Worm (Caenorhabditis elegans) whole organism, young adult: Measurements from ENCODE around the gene clik-2.

Experiments used
- B0261.1 ChIP-seq: sonication (generic microtip); optimal IDR thresholded peaks from 2 replicates; lab custom pipeline; 2016; ENCODE audit warnings: mild to moderate bottlenecking, missing genetic modification characterization, moderate library complexity, missing compliant biosample characterization
- B0336.3 ChIP-seq: fragments of 200-800 bp; sonication (Bioruptor generic); IDR thresholded peaks from 2 replicates; pipeline ENCODE4 v1.3.6; 2022; ENCODE audit warnings: missing genetic modification characterization, missing compliant biosample characterization
- F10E7.11 ChIP-seq: sonication (generic microtip); optimal IDR thresholded peaks from 2 replicates; lab custom pipeline; 2017; ENCODE audit warnings: mild to moderate bottlenecking, missing genetic modification characterization, moderate library complexity, missing compliant biosample characterization
- F49E8.2 ChIP-seq: sonication (generic microtip); optimal IDR thresholded peaks from 3 replicates; lab custom pipeline; 2017; ENCODE audit warnings: missing genetic modification characterization, mild to moderate bottlenecking, missing compliant biosample characterization, antibody characterized with exemption, moderate library complexity; ENCODE audit not compliant: insufficient read depth
- F55B11.4 ChIP-seq: sonication (generic microtip); optimal IDR thresholded peaks from 2 replicates; lab custom pipeline; 2016; ENCODE audit warnings: missing compliant biosample characterization, missing genetic modification characterization, borderline replicate concordance; ENCODE audit not compliant: insufficient read depth
- T07F8.4 ChIP-seq: sonication (generic microtip); optimal IDR thresholded peaks from 2 replicates; lab custom pipeline; 2016; ENCODE audit warnings: mild to moderate bottlenecking, missing genetic modification characterization, moderate library complexity, missing compliant biosample characterization
- T26A5.8 ChIP-seq: sonication (generic microtip); optimal IDR thresholded peaks from 2 replicates; lab custom pipeline; 2016; ENCODE audit warnings: missing genetic modification characterization, missing compliant biosample characterization
- Y56A3A.18 ChIP-seq: fragments of 200-800 bp; sonication (Bioruptor generic); IDR thresholded peaks from 2 replicates; pipeline ENCODE4 v1.3.6; 2022; ENCODE audit warnings: missing genetic modification reagents, missing genetic modification characterization, missing compliant biosample characterization
- ama-1 ChIP-seq, 3 experiments: fragments of 150-350 bp in 1 of 3; sonication (generic microtip) in 2 of 3; optimal IDR thresholded peaks; 2 replicates each; lab custom pipeline; 2014 to 2018; ENCODE audit warnings: missing biosample characterization in 2 of 3, missing genetic modification characterization in 2 of 3, missing genetic modification reagents in 2 of 3
- aptf-3 ChIP-seq: fragments of 200-800 bp; sonication (Bioruptor generic); IDR thresholded peaks from 2 replicates; pipeline ENCODE4 v1.3.6; 2022; ENCODE audit warnings: missing genetic modification characterization, missing compliant biosample characterization
- cebp-1 ChIP-seq, 2 experiments: fragments of 200-800 bp in 1 of 2; sonication (Bioruptor generic) in 1 of 2; sonication (generic microtip) in 1 of 2; IDR thresholded peaks in 1 of 2; optimal IDR thresholded peaks in 1 of 2; 2 replicates each; pipeline versions ENCODE4 v1.3.6 to Lab custom; 2017 to 2022; ENCODE audit warnings: missing compliant biosample characterization in 2 of 2, missing genetic modification characterization in 2 of 2, mild to moderate bottlenecking in 1 of 2, missing genetic modification reagents in 1 of 2, moderate library complexity in 1 of 2
- ceh-91 ChIP-seq: fragments of 200-800 bp; sonication (Bioruptor generic); IDR thresholded peaks from 2 replicates; pipeline ENCODE4 v1.3.6; 2022; ENCODE audit warnings: missing genetic modification reagents, missing genetic modification characterization, missing compliant biosample characterization
- dox-1 ChIP-seq: fragments of 200-800 bp; sonication (Bioruptor generic); IDR thresholded peaks from 2 replicates; pipeline ENCODE4 v1.3.6; 2022; ENCODE audit warnings: missing genetic modification reagents, missing genetic modification characterization, missing compliant biosample characterization
- dpl-1 ChIP-seq: fragments of 150-350 bp; optimal IDR thresholded peaks from 2 replicates; lab custom pipeline; 2014; ENCODE audit warnings: missing biosample characterization, missing genetic modification reagents, missing genetic modification characterization
- hsf-1 ChIP-seq: fragments of 200-800 bp; sonication (Bioruptor generic); IDR thresholded peaks from 2 replicates; pipeline ENCODE4 v1.3.6; 2022; ENCODE audit warnings: missing genetic modification reagents, missing genetic modification characterization, missing compliant biosample characterization
- let-526 ChIP-seq: fragments of 200-800 bp; sonication (Bioruptor generic); IDR thresholded peaks from 2 replicates; pipeline ENCODE4 v1.3.6; 2022; ENCODE audit warnings: missing genetic modification reagents, missing genetic modification characterization, missing compliant biosample characterization
- lin-26 ChIP-seq: fragments of 200-800 bp; sonication (Bioruptor generic); IDR thresholded peaks from 2 replicates; pipeline ENCODE4 v1.3.6; 2022; ENCODE audit warnings: missing genetic modification reagents, missing genetic modification characterization, missing compliant biosample characterization
- madf-3 ChIP-seq: fragments of 200-800 bp; sonication (Bioruptor generic); IDR thresholded peaks from 2 replicates; pipeline ENCODE4 v1.3.6; 2022; ENCODE audit warnings: missing genetic modification reagents, missing genetic modification characterization, missing compliant biosample characterization
- nfya-2 ChIP-seq: fragments of 200-800 bp; sonication (Bioruptor generic); IDR thresholded peaks from 2 replicates; pipeline ENCODE4 v1.3.6; 2022; ENCODE audit warnings: missing genetic modification reagents, missing genetic modification characterization, missing compliant biosample characterization
- nhr-80 ChIP-seq: sonication (generic microtip); optimal IDR thresholded peaks from 2 replicates; lab custom pipeline; 2016; ENCODE audit warnings: missing genetic modification characterization, missing compliant biosample characterization
- repo-1 ChIP-seq: sonication (generic microtip); optimal IDR thresholded peaks from 2 replicates; lab custom pipeline; 2017; ENCODE audit warnings: mild to moderate bottlenecking, missing genetic modification characterization, missing compliant biosample characterization
- sptf-2 ChIP-seq: fragments of 200-800 bp; sonication (Bioruptor generic); optimal IDR thresholded peaks from 2 replicates; lab custom pipeline; 2018; ENCODE audit warnings: mild to moderate bottlenecking, missing genetic modification characterization, missing compliant biosample characterization
- tbx-9 ChIP-seq: sonication (generic microtip); optimal IDR thresholded peaks from 2 replicates; lab custom pipeline; 2016; ENCODE audit warnings: borderline replicate concordance, missing genetic modification characterization, inconsistent platforms, missing compliant biosample characterization
- tlf-1 ChIP-seq: fragments of 200-800 bp; sonication (Bioruptor generic); optimal IDR thresholded peaks from 2 replicates; lab custom pipeline; 2018; ENCODE audit warnings: mild to moderate bottlenecking, missing genetic modification characterization, missing compliant biosample characterization
- unc-62 ChIP-seq: fragments of 150-350 bp; optimal IDR thresholded peaks from 2 replicates; lab custom pipeline; 2014; ENCODE audit warnings: missing biosample characterization, missing genetic modification reagents, missing genetic modification characterization
- zfh-2 ChIP-seq: fragments of 200-800 bp; sonication (Bioruptor generic); conservative IDR thresholded peaks from 2 replicates; pipeline ENCODE4 v1.3.6; 2022; ENCODE audit warnings: missing genetic modification reagents, missing genetic modification characterization, missing compliant biosample characterization
- zim-3 ChIP-seq: sonication (generic microtip); optimal IDR thresholded peaks from 2 replicates; lab custom pipeline; 2017; ENCODE audit warnings: mild to moderate bottlenecking, missing genetic modification characterization, moderate library complexity, missing compliant biosample characterization
- ztf-22 ChIP-seq: fragments of 200-800 bp; sonication (Bioruptor generic); optimal IDR thresholded peaks from 2 replicates; lab custom pipeline; 2018; ENCODE audit warnings: mild to moderate bottlenecking, missing genetic modification characterization, moderate library complexity, missing compliant biosample characterization
- ztf-28 ChIP-seq: fragments of 200-800 bp; sonication (Bioruptor generic); IDR thresholded peaks from 2 replicates; pipeline ENCODE4 v1.3.6; 2022; ENCODE audit warnings: missing genetic modification reagents, missing genetic modification characterization, missing compliant biosample characterization

clik-2 gene

DNA sequence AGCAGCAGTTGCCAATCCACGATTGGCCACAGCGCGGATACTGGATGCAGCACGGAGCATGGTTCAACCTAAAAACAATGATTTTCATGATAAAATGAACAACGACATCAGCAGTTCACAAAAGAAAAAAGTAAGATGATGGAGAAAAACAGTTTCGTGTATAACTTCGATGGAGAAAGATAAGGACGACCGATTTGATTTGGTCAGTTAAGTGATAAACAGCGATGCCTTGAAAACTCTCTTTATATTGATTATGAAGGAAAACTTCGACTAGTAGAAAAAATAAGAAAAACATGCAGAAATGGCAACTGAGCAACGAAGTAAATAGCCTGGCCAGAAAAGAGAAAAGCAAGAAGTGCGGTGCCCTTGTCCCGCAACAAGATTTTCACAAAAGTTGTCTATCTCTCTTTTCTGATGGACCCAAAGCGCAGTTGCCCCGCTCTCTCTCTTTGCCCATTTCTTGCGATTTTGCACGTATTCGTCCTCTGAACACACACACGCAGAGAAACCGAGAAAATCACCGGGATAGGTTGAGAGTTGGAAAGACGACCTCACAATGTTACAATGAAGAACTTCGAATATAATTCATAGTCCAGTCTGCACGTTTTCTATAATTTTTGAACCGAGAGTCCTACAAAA is 28.0 kb downstream of the clik-2 start, which contains the start of gene pcca-1:
pcca-1 (minus strand) TSS at position 68 of the 639 bp plus-strand sequence.
- TF ChIP-seq aptf-3 (GFP tag; lab: Robert Waterston, UW) (no peak), ama-1 (optimal IDR thresholded peaks at IDR 0.05; lab: Kevin White, UChicago) (peak; percentile 32), ama-1 (GFP tag; optimal IDR thresholded peaks at IDR 0.05; lab: Kevin White, UChicago) (no peak), nhr-80 (tag; lab: Kevin White, UChicago) (peak; percentile 13)
- TF ChIP-seq, all 124 proteins: peak for 2

DNA sequence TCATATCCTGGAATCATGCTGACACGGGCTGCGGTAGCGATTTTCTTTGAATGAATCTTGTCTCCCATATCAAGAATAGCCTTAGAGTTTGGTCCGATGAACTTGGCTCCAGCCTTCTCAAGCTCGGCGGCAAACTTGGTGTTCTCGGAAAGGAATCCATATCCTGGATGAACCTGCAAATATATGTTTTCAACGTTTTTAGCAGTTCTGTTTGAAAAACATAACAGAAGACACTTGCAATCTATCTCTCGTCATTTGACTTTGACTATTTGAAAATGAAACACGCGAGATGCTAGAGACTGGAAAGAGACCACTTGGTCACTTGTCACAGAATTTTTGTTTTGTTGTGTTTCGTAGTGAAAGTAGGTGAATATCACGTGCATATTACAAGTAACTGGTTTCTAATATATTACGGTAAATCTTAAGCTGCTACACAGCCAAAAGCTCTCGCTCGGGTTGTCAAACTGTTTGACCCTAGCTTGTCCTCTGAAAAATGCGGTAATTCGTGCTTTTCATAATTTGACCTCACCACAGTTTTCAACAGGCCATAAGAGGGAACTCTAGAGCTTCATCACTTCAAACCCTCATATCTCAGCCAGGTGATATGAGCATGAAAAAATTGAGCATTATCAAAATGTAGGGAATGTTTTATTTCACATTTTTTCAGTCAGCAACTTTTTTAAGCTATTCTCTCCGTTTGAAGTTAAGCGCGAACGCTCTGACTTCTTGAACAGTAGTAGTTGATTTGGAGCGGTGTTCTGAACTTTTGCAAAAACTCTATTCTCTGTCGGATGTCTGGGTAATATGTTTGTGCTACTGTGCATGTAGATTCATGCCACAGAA is 29.2 kb downstream of the clik-2 start:
- TF ChIP-seq F10E7.11 (tag; lab: Kevin White, UChicago), result no peak
- TF ChIP-seq lin-26 (GFP tag; lab: Robert Waterston, UW), result 0 out of 2 replicates have a peak, but pooled peaks have one; percentile 62
- TF ChIP-seq, all 124 proteins: peak for 1

DNA sequence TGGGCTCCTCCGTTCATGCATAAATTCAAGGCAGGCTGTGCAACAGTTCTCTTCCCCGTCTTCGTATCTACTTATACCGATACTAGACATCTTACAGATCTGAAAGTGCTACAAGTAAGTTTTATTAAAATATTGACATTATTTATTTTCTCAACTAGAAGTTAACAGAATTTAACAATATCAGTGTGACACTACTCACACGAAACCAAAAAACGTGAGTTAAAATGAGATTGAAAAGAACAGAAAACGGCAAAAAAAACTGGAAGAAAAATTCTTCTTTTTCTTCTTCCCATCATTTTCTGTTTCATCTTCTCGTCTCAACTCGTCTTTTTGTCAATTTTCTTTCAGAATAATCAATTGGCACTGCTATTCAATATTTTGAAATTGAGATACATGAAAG is 32.1 kb downstream of the clik-2 start, which contains the start of gene F27D9.12:
F27D9.12 (minus strand) TSS at position 101 of the 400 bp plus-strand sequence.
- no peak for TF ChIP-seq T07F8.4 (tag; lab: Kevin White, UChicago)
- TF ChIP-seq repo-1, result peak; percentile 22

DNA sequence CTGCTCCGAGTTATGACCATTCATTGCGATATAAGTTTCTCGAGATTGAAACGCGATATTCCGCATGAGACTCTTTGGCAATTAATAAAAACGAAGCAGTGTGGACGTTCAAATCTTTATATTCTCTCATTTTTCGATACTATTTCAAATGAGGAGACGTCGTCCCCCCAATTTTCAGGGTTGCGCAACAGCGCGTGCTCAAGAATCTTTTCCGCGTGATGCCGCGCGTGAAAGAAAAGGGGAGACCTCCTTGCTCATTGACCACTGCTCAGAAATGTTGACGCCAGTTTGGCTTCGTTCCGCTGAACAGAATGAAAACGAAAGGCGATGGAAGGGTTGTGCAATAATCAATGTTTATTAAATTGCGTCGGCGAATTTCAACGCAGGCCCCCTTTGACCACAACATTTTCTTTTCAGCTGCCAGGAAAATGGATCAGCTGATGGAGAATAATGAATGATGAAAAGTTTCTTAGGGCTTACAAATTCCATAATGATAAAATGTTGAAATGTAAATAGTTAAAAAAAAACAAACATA is 33.5 kb downstream of the clik-2 start:
- TF ChIP-seq ceh-91 (GFP tag; lab: Robert Waterston, UW) (no peak), cebp-1 (GFP tag; IDR thresholded peaks at IDR 0.05; lab: Robert Waterston, UW) (no peak), cebp-1 (tag; optimal IDR thresholded peaks at IDR 0.05; lab: Kevin White, UChicago) (peak; percentile 1)
- TF ChIP-seq, all 124 proteins: peak for 1

DNA sequence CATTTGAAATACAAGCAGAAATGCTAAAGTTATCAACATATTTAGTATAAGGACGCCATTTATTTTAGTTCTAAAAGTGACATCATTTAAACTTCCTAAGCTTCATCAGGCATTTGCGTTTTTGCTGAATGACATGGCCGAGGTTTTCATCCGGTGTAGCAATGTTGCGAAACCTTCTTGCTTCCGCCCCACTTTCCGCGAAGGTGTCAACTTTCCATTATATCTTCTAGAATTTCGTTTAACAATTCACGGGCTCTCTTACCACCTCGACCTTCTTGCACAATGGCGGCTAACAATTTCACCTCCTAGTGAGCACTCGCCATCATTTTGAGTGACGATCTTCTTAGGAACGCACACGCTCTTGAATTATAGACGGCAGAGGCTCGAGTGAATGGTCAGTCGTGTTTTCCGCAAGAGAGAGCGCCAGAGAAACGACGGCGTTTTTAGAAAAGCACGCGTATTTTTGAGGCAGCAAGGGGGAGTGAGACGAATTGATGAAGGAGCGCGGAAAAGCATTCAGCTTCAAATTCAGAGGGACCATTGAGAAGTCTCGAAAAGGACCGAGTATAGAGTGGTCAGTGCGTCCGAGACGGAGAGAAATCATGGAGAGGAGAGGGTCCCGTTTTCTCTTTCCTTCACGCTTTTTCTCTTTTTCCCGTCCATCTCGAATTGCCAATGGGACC is 35.2 kb downstream of the clik-2 start:
- peak; percentile 31; the same call in 1 of the 2 replicates for TF ChIP-seq cebp-1 (GFP tag; IDR thresholded peaks at IDR 0.05; lab: Robert Waterston, UW)
- TF ChIP-seq cebp-1 (tag; optimal IDR thresholded peaks at IDR 0.05; lab: Kevin White, UChicago), result peak; percentile 81
- peak; percentile 69 for TF ChIP-seq zfh-2
- 0 out of 2 replicates have a peak, but pooled peaks have one; percentile 4 for TF ChIP-seq dox-1 (GFP tag; lab: Robert Waterston, UW)
- TF ChIP-seq zim-3 (tag; lab: Kevin White, UChicago), result no peak
- TF ChIP-seq, all 124 proteins: peak for 3

DNA sequence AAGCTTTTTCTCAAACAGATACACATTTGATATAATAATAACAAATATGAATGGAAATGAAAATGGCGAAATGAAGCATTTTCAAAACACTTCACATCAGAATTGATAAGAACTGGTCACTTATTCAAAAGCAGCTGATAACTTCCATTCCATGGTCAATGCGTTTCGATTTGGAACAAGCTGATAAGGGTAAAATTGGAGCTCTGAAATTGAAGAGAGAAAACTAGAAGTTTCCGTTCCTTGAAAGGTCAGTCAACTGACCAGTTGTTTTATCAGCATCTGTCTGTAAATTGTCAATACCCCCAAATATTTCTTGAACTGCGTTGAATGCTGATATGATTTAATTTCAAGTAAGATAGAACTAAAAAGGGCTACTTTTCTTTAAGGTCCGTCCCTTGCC is 36.7 kb downstream of the clik-2 start:
- no peak for TF ChIP-seq B0336.3 (GFP tag; lab: Robert Waterston, UW)
- no peak for TF ChIP-seq sptf-2 (GFP tag; lab: Kevin White, UChicago)
- TF ChIP-seq F10E7.11 (tag; lab: Kevin White, UChicago), result no peak
- no peak for TF ChIP-seq nhr-80 (tag; lab: Kevin White, UChicago)
- TF ChIP-seq tbx-9, result no peak

DNA sequence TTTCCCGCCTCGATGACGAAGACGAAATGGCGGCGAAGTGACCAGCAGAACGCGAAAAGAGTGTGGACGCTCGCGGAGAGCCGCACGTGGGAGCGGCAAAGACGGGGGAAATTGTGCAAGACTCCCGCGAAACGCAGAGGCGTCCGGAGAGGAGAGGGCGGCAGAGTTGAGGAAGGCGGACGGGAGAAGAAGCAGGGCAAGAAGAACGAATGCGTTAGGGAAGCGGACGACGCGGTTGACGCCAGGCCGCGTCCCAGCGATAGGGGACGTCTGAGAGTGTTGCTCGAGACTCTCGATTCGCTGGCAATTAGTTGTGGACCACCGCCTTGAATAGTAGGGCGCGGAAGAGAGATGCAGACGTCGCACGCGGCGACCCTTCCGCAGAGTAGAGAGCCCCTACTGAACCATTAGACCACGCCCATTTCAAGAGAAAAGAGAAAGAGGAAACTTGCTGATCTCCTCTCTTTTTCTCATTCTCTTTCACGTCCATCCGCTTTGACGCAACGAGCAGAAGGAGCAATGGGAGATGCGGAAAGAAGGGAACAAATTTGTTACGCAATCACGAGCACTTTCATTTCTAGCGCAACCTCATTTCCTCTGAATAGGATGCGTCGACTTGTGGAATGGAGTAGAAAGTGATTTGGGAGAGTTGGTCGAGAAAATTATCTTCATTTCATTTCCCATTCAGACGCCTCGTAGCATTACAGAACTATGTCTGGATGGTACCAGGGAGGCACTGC is 37.6 kb downstream of the clik-2 start:
- no peak for TF ChIP-seq dpl-1 (GFP tag; lab: Kevin White, UChicago)
- no peak for TF ChIP-seq F49E8.2 (tag; lab: Kevin White, UChicago)
- TF ChIP-seq lin-26 (GFP tag; lab: Robert Waterston, UW), result peak; percentile 34; the same call in 1 of the 2 replicates
- TF ChIP-seq let-526 (GFP tag; lab: Robert Waterston, UW), result no peak
- TF ChIP-seq T26A5.8 (tag; lab: Kevin White, UChicago), result no peak
- TF ChIP-seq unc-62 (GFP tag; lab: Kevin White, UChicago), result no peak
- TF ChIP-seq madf-3 (GFP tag; lab: Robert Waterston, UW), result no peak
- no peak for TF ChIP-seq ztf-22 (GFP tag; lab: Kevin White, UChicago)
- no peak for TF ChIP-seq ztf-28 (GFP tag; lab: Robert Waterston, UW)
- TF ChIP-seq ceh-91 (GFP tag; lab: Robert Waterston, UW), result no peak
- no peak for TF ChIP-seq B0261.1 (tag; lab: Kevin White, UChicago)
- no peak for TF ChIP-seq F55B11.4
- peak; percentile 43; the same call in 1 of the 2 replicates for TF ChIP-seq dox-1 (GFP tag; lab: Robert Waterston, UW)
- TF ChIP-seq Y56A3A.18 (GFP tag; lab: Robert Waterston, UW), result no peak
- no peak for TF ChIP-seq hsf-1 (GFP tag; lab: Robert Waterston, UW)
- no peak for TF ChIP-seq tlf-1 (GFP tag; lab: Kevin White, UChicago)
- TF ChIP-seq nfya-2 (GFP tag; lab: Robert Waterston, UW), result no peak
